Worm (Caenorhabditis elegans) whole organism, late embryonic: ENCODE data around the gene alh-3.

ENCODE experiments used
- fkh-10 ChIP-seq: fragments of 150-350 bp; optimal IDR thresholded peaks from 2 replicates; lab custom pipeline; 2014; ENCODE audit warnings: missing biosample characterization, missing genetic modification reagents, missing genetic modification characterization
- pqm-1 ChIP-seq: sonication (generic microtip); optimal IDR thresholded peaks from 2 replicates; lab custom pipeline; 2016; ENCODE audit warnings: missing genetic modification characterization, missing compliant biosample characterization
- ttx-3 ChIP-seq: sonication (generic microtip); optimal IDR thresholded peaks from 2 replicates; lab custom pipeline; 2016; ENCODE audit warnings: missing genetic modification reagents, missing genetic modification characterization, missing compliant biosample characterization

DNA sequence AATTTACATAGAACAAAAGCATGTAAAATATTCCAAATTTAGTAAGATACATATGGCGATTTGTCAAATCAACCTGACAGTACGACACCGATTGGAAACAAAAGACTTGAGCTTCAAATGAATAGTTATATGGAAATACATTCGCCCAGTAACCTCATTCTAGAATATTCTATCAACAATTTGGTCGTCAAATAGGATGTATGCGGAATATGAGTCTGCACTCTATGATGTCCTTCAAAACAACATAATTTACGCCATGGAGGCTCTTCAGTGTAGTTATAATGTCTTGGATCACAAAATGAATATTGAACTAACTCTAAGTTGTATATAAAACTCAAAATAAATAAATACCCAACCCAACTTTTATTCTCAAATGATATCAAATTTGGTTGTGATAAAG is 4.2 kb downstream of the alh-3 start:
- TF ChIP-seq fkh-10 (GFP tag; lab: Kevin White, UChicago) (no peak), ttx-3 (no peak), pqm-1 (tag; lab: Kevin White, UChicago) (no peak)
